Fruit fly (Drosophila melanogaster) Kc167 (cell line): ENCODE data around the gene FMRFaR.

ENCODE experiments used
- Myc ChIP-seq: fragments of >200 bp; optimal IDR thresholded peaks from 2 replicates; lab custom pipeline; 2017; ENCODE audit warnings: missing external identifiers
- Sin3A ChIP-seq: fragments of >200 bp; optimal IDR thresholded peaks from 2 replicates; lab custom pipeline; 2018; ENCODE audit warnings: missing external identifiers
- h ChIP-seq: fragments of >200 bp; optimal IDR thresholded peaks from 3 replicates; lab custom pipeline; 2018; ENCODE audit warnings: missing external identifiers
- insv ChIP-seq: fragments of >200 bp; optimal IDR thresholded peaks from 3 replicates; lab custom pipeline; 2018; ENCODE audit warnings: missing external identifiers
- psq ChIP-seq: fragments of >200 bp; optimal IDR thresholded peaks from 2 replicates; lab custom pipeline; 2017; ENCODE audit warnings: missing external identifiers
- ttk ChIP-seq: sonication (Bioruptor generic); optimal IDR thresholded peaks from 2 replicates; lab custom pipeline; 2017; ENCODE audit warnings: missing external identifiers

FMRFaR gene

dm6 chr3L:3035769-3036583 lies 34.5 kb downstream of the FMRFaR start:
- TF ChIP-seq h (lab: Kevin White, UChicago): no peak
- TF ChIP-seq ttk: no peak
- no peak for TF ChIP-seq insv (lab: Kevin White, UChicago)
- TF ChIP-seq Myc (lab: Kevin White, UChicago): no peak
- no peak for TF ChIP-seq Sin3A
- TF ChIP-seq psq (lab: Kevin White, UChicago): no peak

- TF ChIP-seq h (lab: Kevin White, UChicago) (no peak), ttk (no peak), psq (lab: Kevin White, UChicago) (no peak), Myc (lab: Kevin White, UChicago) (no peak), insv (lab: Kevin White, UChicago) (no peak), Sin3A (no peak)
Observed at dm6 chr3L:3036951-3037586, 35.6 kb downstream of the FMRFaR start.

- TF ChIP-seq ttk (no peak), h (lab: Kevin White, UChicago) (no peak)
Observed at dm6 chr3L:3037822-3038563, 36.5 kb downstream of the FMRFaR start.

dm6 chr3L:3042150-3043049 lies 40.9 kb downstream of the FMRFaR start, which contains the start of gene Prx4:
TSS of gene Prx4 (plus strand) at chr3L:3042359.
- no peak for TF ChIP-seq Sin3A
- no peak for TF ChIP-seq Myc (lab: Kevin White, UChicago)
- no peak for TF ChIP-seq h (lab: Kevin White, UChicago)
- TF ChIP-seq insv (lab: Kevin White, UChicago): no peak
- TF ChIP-seq ttk: no peak
- TF ChIP-seq psq (lab: Kevin White, UChicago): no peak

- TF ChIP-seq Myc (lab: Kevin White, UChicago): no peak
- TF ChIP-seq ttk: no peak
- TF ChIP-seq insv (lab: Kevin White, UChicago): no peak
- no peak for TF ChIP-seq h (lab: Kevin White, UChicago)
- TF ChIP-seq psq (lab: Kevin White, UChicago): no peak
- TF ChIP-seq Sin3A: no peak
Observed at dm6 chr3L:3045256-3045743, 43.8 kb downstream of the FMRFaR start.

- no peak for TF ChIP-seq insv (lab: Kevin White, UChicago)
- no peak for TF ChIP-seq Myc (lab: Kevin White, UChicago)
- no peak for TF ChIP-seq psq (lab: Kevin White, UChicago)
- no peak for TF ChIP-seq Sin3A
- TF ChIP-seq h (lab: Kevin White, UChicago): no peak
- TF ChIP-seq ttk: no peak
Observed at dm6 chr3L:3046325-3047156, 45.0 kb downstream of the FMRFaR start, which contains the start of the genes scramb2 and Sk2. TSS of gene scramb2 (minus strand) at chr3L:3046812. TSS of gene Sk2 (plus strand) at chr3L:3047087.

dm6 chr3L:3048647-3049046 lies 47.1 kb downstream of the FMRFaR start:
- TF ChIP-seq Sin3A (no peak), ttk (no peak)

dm6 chr3L:3050185-3050584 lies 48.7 kb downstream of the FMRFaR start, which contains the start of gene CG32485:
TSS of gene CG32485 (plus strand) at chr3L:3050323.
- TF ChIP-seq ttk (no peak), insv (lab: Kevin White, UChicago) (no peak), Sin3A (no peak), h (lab: Kevin White, UChicago) (no peak), psq (lab: Kevin White, UChicago) (no peak)

- TF ChIP-seq insv (lab: Kevin White, UChicago): no peak
- TF ChIP-seq psq (lab: Kevin White, UChicago): no peak
Observed at dm6 chr3L:3052110-3052871, 50.8 kb downstream of the FMRFaR start, which contains the start of gene CG1271. TSS of gene CG1271 (plus strand) at chr3L:3052514.

- TF ChIP-seq Sin3A (no peak), ttk (no peak), h (lab: Kevin White, UChicago) (no peak), psq (lab: Kevin White, UChicago) (no peak), Myc (lab: Kevin White, UChicago) (no peak), insv (lab: Kevin White, UChicago) (no peak)
Observed at dm6 chr3L:3054099-3054498, 52.6 kb downstream of the FMRFaR start.
